Worm (Caenorhabditis elegans) whole organism, L1 larva: ENCODE data around the gene insc-1.
A peak's percentile ranks its signal among the peaks of the same experiment; 100 is the strongest.

ENCODE experiments used
- ama-1 ChIP-seq: fragments of 150-350 bp; optimal IDR thresholded peaks from 2 replicates; lab custom pipeline; 2014
- blmp-1 ChIP-seq: fragments of 150-350 bp; optimal IDR thresholded peaks from 2 replicates; lab custom pipeline; 2014; ENCODE audit warnings: missing biosample characterization, missing genetic modification characterization
- ces-1 ChIP-seq: fragments of 150-350 bp; optimal IDR thresholded peaks from 2 replicates; lab custom pipeline; 2014; ENCODE audit warnings: missing biosample characterization, missing genetic modification reagents, missing genetic modification characterization
- dpl-1 ChIP-seq, 3 experiments: fragments of 150-350 bp in 2 of 3; sonication (generic microtip) in 1 of 3; optimal IDR thresholded peaks; 2 replicates each; lab custom pipeline; 2014 to 2017; ENCODE audit warnings: missing biosample characterization in 3 of 3, missing genetic modification characterization in 3 of 3, missing genetic modification reagents in 3 of 3
- fkh-10 ChIP-seq: sonication (generic microtip); optimal IDR thresholded peaks from 2 replicates; lab custom pipeline; 2017; ENCODE audit warnings: missing biosample characterization, missing genetic modification reagents, missing genetic modification characterization
- hlh-17 ChIP-seq: fragments of 200-800 bp; sonication (Bioruptor generic); optimal IDR thresholded peaks from 2 replicates; lab custom pipeline; 2018; ENCODE audit warnings: missing genetic modification characterization, mild to moderate bottlenecking, missing compliant biosample characterization, moderate library complexity, borderline replicate concordance
- lin-39 ChIP-seq: fragments of 150-350 bp; optimal IDR thresholded peaks from 2 replicates; lab custom pipeline; 2014; ENCODE audit warnings: missing biosample characterization, missing genetic modification reagents, missing genetic modification characterization
- lir-3 ChIP-seq: sonication (generic microtip); optimal IDR thresholded peaks from 2 replicates; lab custom pipeline; 2016; ENCODE audit warnings: mild to moderate bottlenecking, missing genetic modification characterization, moderate library complexity, missing compliant biosample characterization; ENCODE audit not compliant: poor library complexity
- pqm-1 ChIP-seq: sonication (generic microtip); optimal IDR thresholded peaks from 3 replicates; lab custom pipeline; 2017; ENCODE audit warnings: missing biosample characterization, missing genetic modification characterization
- snpc-4 ChIP-seq: fragments of 150-350 bp; optimal IDR thresholded peaks from 2 replicates; lab custom pipeline; 2014; ENCODE audit warnings: missing biosample characterization, missing genetic modification characterization
- unc-62 ChIP-seq: fragments of 150-350 bp; optimal IDR thresholded peaks from 2 replicates; lab custom pipeline; 2014; ENCODE audit warnings: missing biosample characterization, missing genetic modification reagents, missing genetic modification characterization
- unc-98 ChIP-seq: fragments of 200-800 bp; sonication (Bioruptor generic); IDR thresholded peaks from 2 replicates; pipeline ENCODE4 v1.3.6; 2022; ENCODE audit warnings: missing genetic modification characterization, missing compliant biosample characterization
- xbp-1 ChIP-seq: sonication (generic microtip); optimal IDR thresholded peaks from 2 replicates; lab custom pipeline; 2016; ENCODE audit warnings: missing genetic modification characterization, missing compliant biosample characterization

insc-1 gene

DNA sequence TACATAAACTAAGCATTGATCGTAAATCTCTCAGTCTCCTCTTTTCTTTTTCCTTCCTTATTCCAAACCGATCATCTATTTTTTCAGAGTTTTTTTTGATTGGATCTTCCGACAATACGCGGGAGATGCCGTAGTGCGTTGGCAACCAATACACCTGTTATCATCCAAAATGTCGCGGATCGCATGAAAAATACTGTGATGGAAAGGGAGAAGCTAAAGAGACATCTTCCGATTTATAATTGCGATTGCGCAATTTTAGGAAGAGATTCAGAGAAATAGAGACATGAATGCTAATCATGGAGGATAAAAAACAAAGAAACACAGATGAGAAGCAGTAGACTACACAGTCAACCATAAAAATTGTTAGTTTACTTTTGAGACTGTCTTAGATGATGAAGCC, 47.7 kb downstream of the insc-1 start:
- no peak for TF ChIP-seq lin-39
- TF ChIP-seq hlh-17 (GFP tag; lab: Kevin White, UChicago): no peak
- peak; percentile 67 for TF ChIP-seq blmp-1

DNA sequence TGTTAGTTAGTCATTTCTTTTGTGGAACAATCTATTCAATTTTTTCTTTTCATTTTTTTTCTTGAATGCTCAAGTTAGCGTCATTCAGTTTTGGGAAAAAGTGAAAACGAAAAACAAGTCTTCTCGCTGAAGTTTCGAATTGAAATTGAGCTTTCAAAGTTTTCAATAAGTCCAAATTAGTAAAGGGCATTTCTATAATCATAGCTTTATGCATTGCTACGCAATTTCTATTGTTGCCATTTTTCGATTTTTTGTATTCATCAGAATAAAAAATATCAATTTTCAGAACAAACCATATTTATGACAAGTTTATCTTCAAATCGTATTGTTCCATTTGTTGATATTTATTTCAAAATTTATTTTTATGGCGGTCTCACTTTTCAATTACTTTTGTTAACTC, 49.5 kb downstream of the insc-1 start, which contains the start of gene srd-55:
TSS of gene srd-55 (plus strand) at position 301 of the 400 bp plus-strand sequence.
- no peak for TF ChIP-seq unc-62 (GFP tag; lab: Kevin White, UChicago)
- no peak for TF ChIP-seq lir-3 (tag; lab: Kevin White, UChicago)
- no peak for TF ChIP-seq xbp-1 (tag; lab: Kevin White, UChicago)
- no peak for TF ChIP-seq pqm-1 (tag; lab: Kevin White, UChicago)
- no peak for TF ChIP-seq ama-1 (lab: Kevin White, UChicago)
- no peak for TF ChIP-seq fkh-10 (GFP tag; lab: Kevin White, UChicago)
- TF ChIP-seq ces-1 (GFP tag; lab: Kevin White, UChicago): no peak
- TF ChIP-seq dpl-1 (GFP tag; optimal IDR thresholded peaks at IDR 0.05; lab: Kevin White, UChicago): no peak

DNA sequence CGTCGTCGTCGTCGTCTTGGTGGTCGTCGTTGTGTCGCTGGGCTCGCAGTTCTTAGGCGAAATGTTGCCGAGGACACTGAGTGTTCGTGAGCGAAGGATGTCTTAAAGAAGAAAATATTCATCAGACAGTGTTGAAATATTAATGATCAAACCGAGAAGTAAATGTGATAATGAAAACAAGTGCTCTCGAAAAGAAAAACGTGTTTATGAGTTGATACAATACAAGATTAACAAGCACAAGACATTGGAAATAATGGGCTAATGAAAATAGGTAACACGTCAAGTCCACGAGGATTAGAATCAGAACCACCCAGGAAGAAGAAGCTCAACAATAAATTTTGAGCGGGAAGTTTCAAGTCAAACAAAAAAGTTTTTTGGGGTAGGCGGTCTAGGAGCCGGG, 53.2 kb downstream of the insc-1 start, which contains the start of gene K02A2.5:
TSS of gene K02A2.5 (minus strand) at position 101 of the 400 bp plus-strand sequence.
- TF ChIP-seq snpc-4 (tag; lab: Kevin White, UChicago): no peak
- no peak for TF ChIP-seq unc-98 (GFP tag; lab: Robert Waterston, UW)
